Fruit fly (Drosophila melanogaster) whole organism, adult: ENCODE results near the gene CG13786.

ENCODE experiments used
- CG5204 ChIP-seq: fragments of 200-800 bp; sonication (Bioruptor generic); optimal IDR thresholded peaks from 2 replicates; lab custom pipeline; 2016; ENCODE audit warnings: missing biosample characterization, missing genetic modification characterization
- CG7045 ChIP-seq: fragments of 200-800 bp; sonication (Bioruptor generic); optimal IDR thresholded peaks from 2 replicates; lab custom pipeline; 2017; ENCODE audit warnings: missing biosample characterization, mild to moderate bottlenecking, missing genetic modification characterization
- Clk ChIP-seq: fragments of 200-800 bp; sonication (Bioruptor generic); optimal IDR thresholded peaks from 2 replicates; lab custom pipeline; 2017; ENCODE audit warnings: missing biosample characterization, missing genetic modification characterization
- Crg-1 ChIP-seq: fragments of 200-800 bp; sonication (Bioruptor generic); optimal IDR thresholded peaks from 2 replicates; lab custom pipeline; 2016; ENCODE audit warnings: missing biosample characterization, missing genetic modification characterization
- bab1 ChIP-seq: fragments of 200-800 bp; sonication (Bioruptor generic); optimal IDR thresholded peaks from 3 replicates; lab custom pipeline; 2019; ENCODE audit warnings: missing biosample characterization, mild to moderate bottlenecking, missing genetic modification characterization, moderate library complexity
- cic ChIP-seq: fragments of 200-800 bp; sonication (Bioruptor generic); optimal IDR thresholded peaks from 2 replicates; lab custom pipeline; 2017; ENCODE audit warnings: missing biosample characterization, mild to moderate bottlenecking, missing genetic modification characterization, moderate library complexity
- cnc ChIP-seq, 2 experiments: fragments of >200 bp; optimal IDR thresholded peaks; 2 replicates each; lab custom pipeline; 2017
- kay ChIP-seq: fragments of 200-800 bp; sonication (Bioruptor generic); peaks from one replicate; lab custom pipeline; 2016; ENCODE audit warnings: missing biosample characterization, missing genetic modification characterization, borderline replicate concordance
- ovo ChIP-seq: fragments of 200-800 bp; sonication (Bioruptor generic); optimal IDR thresholded peaks from 2 replicates; lab custom pipeline; 2016; ENCODE audit warnings: missing biosample characterization, missing genetic modification characterization
- tj ChIP-seq: fragments of 200-800 bp; sonication (Bioruptor generic); optimal IDR thresholded peaks from 3 replicates; lab custom pipeline; 2017; ENCODE audit warnings: missing biosample characterization, mild to moderate bottlenecking, missing genetic modification characterization, moderate library complexity
- toe ChIP-seq: fragments of 200-800 bp; sonication (Bioruptor generic); optimal IDR thresholded peaks from 2 replicates; lab custom pipeline; 2016; ENCODE audit warnings: missing biosample characterization, missing genetic modification characterization

dm6 chr2L:7261989-7262388, 9.2 kb upstream of the CG13786 start:
- TF ChIP-seq tj (GFP tag; lab: Kevin White, UChicago): no peak
- TF ChIP-seq kay (GFP tag; lab: Kevin White, UChicago): no peak
- no peak for TF ChIP-seq Clk (GFP tag; lab: Kevin White, UChicago)
- no peak for TF ChIP-seq bab1 (GFP tag; lab: Kevin White, UChicago)
- TF ChIP-seq ovo: no peak
- TF ChIP-seq toe (GFP tag; lab: Kevin White, UChicago): no peak
- TF ChIP-seq cnc (optimal IDR thresholded peaks at IDR 0.05; lab: Kevin White, UChicago): no peak
- TF ChIP-seq CG7045 (GFP tag; lab: Kevin White, UChicago): no peak
- TF ChIP-seq CG5204 (GFP tag; lab: Kevin White, UChicago): no peak
- no peak for TF ChIP-seq Crg-1 (GFP tag; lab: Kevin White, UChicago)
- no peak for TF ChIP-seq cic (GFP tag; lab: Kevin White, UChicago)
